Fruit fly (Drosophila melanogaster) whole organism, prepupa: ENCODE measurements around the gene DAAM.
A peak's percentile ranks its signal among the peaks of the same experiment; 100 is the strongest.

Experiments
- Blimp-1 ChIP-seq: fragments of 200-800 bp; sonication (Bioruptor generic); optimal IDR thresholded peaks from 3 replicates; lab custom pipeline; 2017; ENCODE audit warnings: missing biosample characterization, missing genetic modification characterization, mild to moderate bottlenecking, moderate library complexity, missing genetic modification reagents
- CG10669 ChIP-seq: fragments of 200-800 bp; sonication (Bioruptor generic); optimal IDR thresholded peaks from 3 replicates; lab custom pipeline; 2018; ENCODE audit warnings: missing biosample characterization, mild to moderate bottlenecking, missing genetic modification characterization, moderate library complexity
- CG11294 ChIP-seq: fragments of 200-800 bp; sonication (Bioruptor generic); IDR thresholded peaks from 2 replicates; pipeline ENCODE4 v1.3.6; 2022; ENCODE audit warnings: missing biosample characterization, missing genetic modification characterization
- CG11762 ChIP-seq: fragments of 200-800 bp; sonication (Bioruptor generic); optimal IDR thresholded peaks from 3 replicates; lab custom pipeline; 2016; ENCODE audit warnings: missing biosample characterization, missing genetic modification characterization; ENCODE audit not compliant: insufficient read depth
- CG11902 ChIP-seq: fragments of 200-800 bp; sonication (Bioruptor generic); optimal IDR thresholded peaks from 3 replicates; lab custom pipeline; 2016; ENCODE audit warnings: missing biosample characterization, missing genetic modification characterization
- CG1621 ChIP-seq: fragments of 200-800 bp; sonication (Bioruptor generic); optimal IDR thresholded peaks from 3 replicates; lab custom pipeline; 2018; ENCODE audit warnings: missing biosample characterization, mild to moderate bottlenecking, missing genetic modification characterization
- CG16779 ChIP-seq: fragments of 200-800 bp; sonication (Bioruptor generic); optimal IDR thresholded peaks from 3 replicates; lab custom pipeline; 2017; ENCODE audit warnings: missing biosample characterization, mild to moderate bottlenecking, missing genetic modification characterization
- CG3032 ChIP-seq: fragments of 200-800 bp; optimal IDR thresholded peaks from 2 replicates; lab custom pipeline; 2019; ENCODE audit warnings: missing biosample characterization, mild to moderate bottlenecking, missing genetic modification characterization, moderate library complexity
- CG31627 ChIP-seq: fragments of 200-800 bp; sonication (Bioruptor generic); optimal IDR thresholded peaks from 3 replicates; lab custom pipeline; 2016; ENCODE audit warnings: missing biosample characterization, missing genetic modification characterization
- CG32006 ChIP-seq: fragments of 200-800 bp; sonication (Bioruptor generic); optimal IDR thresholded peaks from 3 replicates; lab custom pipeline; 2017; ENCODE audit warnings: missing biosample characterization, mild to moderate bottlenecking, missing genetic modification characterization
- CG3919 ChIP-seq: fragments of 200-800 bp; sonication (Bioruptor generic); optimal IDR thresholded peaks from 3 replicates; lab custom pipeline; 2016; ENCODE audit warnings: missing biosample characterization, missing genetic modification characterization
- CG4318 ChIP-seq: fragments of 200-800 bp; sonication (Bioruptor generic); optimal IDR thresholded peaks from 3 replicates; lab custom pipeline; 2017; ENCODE audit warnings: missing biosample characterization, mild to moderate bottlenecking, missing genetic modification characterization
- CG6276 ChIP-seq: fragments of 200-800 bp; sonication (Bioruptor generic); optimal IDR thresholded peaks from 2 replicates; lab custom pipeline; 2017; ENCODE audit warnings: missing biosample characterization, mild to moderate bottlenecking, missing genetic modification characterization
- CG6792 ChIP-seq: fragments of 200-800 bp; sonication (Bioruptor generic); optimal IDR thresholded peaks from 3 replicates; lab custom pipeline; 2016; ENCODE audit warnings: missing biosample characterization, missing genetic modification characterization
- CG6808 ChIP-seq: fragments of 200-800 bp; sonication (Bioruptor generic); optimal IDR thresholded peaks from 3 replicates; lab custom pipeline; 2017; ENCODE audit warnings: missing biosample characterization, missing genetic modification characterization, mild to moderate bottlenecking, moderate library complexity, missing genetic modification reagents
- CG6854 ChIP-seq: fragments of 200-800 bp; sonication (Bioruptor generic); optimal IDR thresholded peaks from 2 replicates; lab custom pipeline; 2017; ENCODE audit warnings: missing biosample characterization, mild to moderate bottlenecking, missing genetic modification characterization
- CG7368 ChIP-seq: fragments of 200-800 bp; sonication (Bioruptor generic); optimal IDR thresholded peaks from 3 replicates; lab custom pipeline; 2016; ENCODE audit warnings: missing biosample characterization, missing genetic modification characterization
- CG8119 ChIP-seq: fragments of 200-800 bp; sonication (Bioruptor generic); IDR thresholded peaks from 3 replicates; pipeline ENCODE4 v1.3.6; 2022; ENCODE audit warnings: missing biosample characterization, missing genetic modification characterization
- CG8632 ChIP-seq: fragments of 200-800 bp; sonication (Bioruptor generic); optimal IDR thresholded peaks from 3 replicates; lab custom pipeline; 2016; ENCODE audit warnings: missing biosample characterization, missing genetic modification characterization
- CG9139 ChIP-seq: fragments of 200-800 bp; sonication (Bioruptor generic); optimal IDR thresholded peaks from 3 replicates; lab custom pipeline; 2017; ENCODE audit warnings: missing biosample characterization, mild to moderate bottlenecking, missing genetic modification characterization
- Eip75B ChIP-seq: fragments of 200-800 bp; sonication (Bioruptor generic); optimal IDR thresholded peaks from 3 replicates; lab custom pipeline; 2016; ENCODE audit warnings: missing biosample characterization, missing genetic modification characterization
- Eip78C ChIP-seq: fragments of 200-800 bp; sonication (Bioruptor generic); peaks from one replicate; lab custom pipeline; 2016; ENCODE audit warnings: missing biosample characterization, missing genetic modification characterization
- Ets21C ChIP-seq: fragments of 200-800 bp; sonication (Bioruptor generic); optimal IDR thresholded peaks from 3 replicates; lab custom pipeline; 2016; ENCODE audit warnings: missing biosample characterization, missing genetic modification characterization
- Ets96B ChIP-seq: fragments of 200-800 bp; optimal IDR thresholded peaks from 2 replicates; lab custom pipeline; 2019; ENCODE audit warnings: missing biosample characterization, mild to moderate bottlenecking, missing genetic modification characterization, moderate library complexity
- Gug ChIP-seq: fragments of 200-800 bp; sonication (Bioruptor generic); IDR thresholded peaks from 2 replicates; pipeline ENCODE4 v1.3.6; 2022; ENCODE audit warnings: missing biosample characterization, missing genetic modification characterization
- Hr38 ChIP-seq: sonication (Bioruptor generic); optimal IDR thresholded peaks from 2 replicates; lab custom pipeline; 2016; ENCODE audit warnings: missing biosample characterization, missing genetic modification characterization
- Hr4 ChIP-seq: fragments of 200-800 bp; sonication (Bioruptor generic); optimal IDR thresholded peaks from 3 replicates; lab custom pipeline; 2016; ENCODE audit warnings: missing biosample characterization, missing genetic modification characterization
- Lpt ChIP-seq: fragments of 200-800 bp; sonication (Bioruptor generic); optimal IDR thresholded peaks from 3 replicates; lab custom pipeline; 2016; ENCODE audit warnings: missing biosample characterization, missing genetic modification characterization
- Met ChIP-seq: fragments of 200-800 bp; sonication (Bioruptor generic); optimal IDR thresholded peaks from 3 replicates; lab custom pipeline; 2016; ENCODE audit warnings: missing biosample characterization, missing genetic modification characterization
- Sox102F ChIP-seq: fragments of 200-800 bp; sonication (Bioruptor generic); optimal IDR thresholded peaks from 2 replicates; lab custom pipeline; 2016; ENCODE audit warnings: missing biosample characterization, mild to moderate bottlenecking, missing genetic modification characterization
- Sox14 ChIP-seq: fragments of 200-800 bp; sonication (Bioruptor generic); optimal IDR thresholded peaks from 3 replicates; lab custom pipeline; 2016; ENCODE audit warnings: missing biosample characterization, missing genetic modification characterization
- Sox15 ChIP-seq: fragments of 200-800 bp; sonication (Bioruptor generic); optimal IDR thresholded peaks from 3 replicates; lab custom pipeline; 2016; ENCODE audit warnings: missing biosample characterization, missing genetic modification characterization
- achi ChIP-seq: fragments of 200-800 bp; sonication (Bioruptor generic); optimal IDR thresholded peaks from 3 replicates; lab custom pipeline; 2016; ENCODE audit warnings: missing biosample characterization, missing genetic modification characterization
- dac ChIP-seq: fragments of 200-800 bp; sonication (Bioruptor generic); optimal IDR thresholded peaks from 2 replicates; lab custom pipeline; 2017; ENCODE audit warnings: missing biosample characterization, mild to moderate bottlenecking, missing genetic modification characterization
- dsx ChIP-seq: fragments of 200-800 bp; optimal IDR thresholded peaks from 3 replicates; lab custom pipeline; 2019; ENCODE audit warnings: missing biosample characterization, mild to moderate bottlenecking, missing genetic modification characterization, moderate library complexity; ENCODE audit not compliant: poor library complexity, severe bottlenecking
- eg ChIP-seq: fragments of 200-800 bp; sonication (Bioruptor generic); IDR thresholded peaks from 3 replicates; pipeline ENCODE4 v1.3.6; 2022; ENCODE audit warnings: missing biosample characterization, missing genetic modification characterization
- esn ChIP-seq: fragments of 200-800 bp; sonication (Bioruptor generic); optimal IDR thresholded peaks from 2 replicates; lab custom pipeline; 2016; ENCODE audit warnings: missing biosample characterization, mild to moderate bottlenecking, missing genetic modification characterization, moderate library complexity
- fkh ChIP-seq: fragments of 200-800 bp; sonication (Bioruptor generic); optimal IDR thresholded peaks from 3 replicates; lab custom pipeline; 2017; ENCODE audit warnings: missing biosample characterization, mild to moderate bottlenecking, missing genetic modification characterization, moderate library complexity
- lz ChIP-seq: fragments of 200-800 bp; sonication (Bioruptor generic); optimal IDR thresholded peaks from 3 replicates; lab custom pipeline; 2016; ENCODE audit warnings: missing biosample characterization, missing genetic modification characterization
- net ChIP-seq: fragments of 200-800 bp; sonication (Bioruptor generic); optimal IDR thresholded peaks from 3 replicates; lab custom pipeline; 2016; ENCODE audit warnings: missing biosample characterization, missing genetic modification characterization
- pdm3 ChIP-seq: fragments of 200-800 bp; sonication (Bioruptor generic); optimal IDR thresholded peaks from 3 replicates; lab custom pipeline; 2016; ENCODE audit warnings: missing biosample characterization, missing genetic modification characterization
- salr ChIP-seq, 2 experiments: fragments of 200-800 bp; sonication (Bioruptor generic); optimal IDR thresholded peaks; 3 replicates each; lab custom pipeline; 2016 to 2018; ENCODE audit warnings: missing biosample characterization in 2 of 2, missing genetic modification characterization in 2 of 2, mild to moderate bottlenecking in 1 of 2
- spab ChIP-seq: fragments of 200-800 bp; sonication (Bioruptor generic); optimal IDR thresholded peaks from 2 replicates; lab custom pipeline; 2017; ENCODE audit warnings: missing biosample characterization, mild to moderate bottlenecking, missing genetic modification characterization, missing genetic modification reagents
- ss ChIP-seq, 2 experiments: fragments of 200-800 bp; sonication (Bioruptor generic); optimal IDR thresholded peaks; 2 replicates in 1 of 2; 3 replicates in 1 of 2; lab custom pipeline; 2017 to 2018; ENCODE audit warnings: mild to moderate bottlenecking in 2 of 2, missing biosample characterization in 2 of 2, missing genetic modification characterization in 2 of 2, moderate library complexity in 1 of 2
- vri ChIP-seq: fragments of 200-800 bp; sonication (Bioruptor generic); optimal IDR thresholded peaks from 3 replicates; lab custom pipeline; 2016; ENCODE audit warnings: missing biosample characterization, mild to moderate bottlenecking, missing genetic modification characterization

The DAAM gene

DNA sequence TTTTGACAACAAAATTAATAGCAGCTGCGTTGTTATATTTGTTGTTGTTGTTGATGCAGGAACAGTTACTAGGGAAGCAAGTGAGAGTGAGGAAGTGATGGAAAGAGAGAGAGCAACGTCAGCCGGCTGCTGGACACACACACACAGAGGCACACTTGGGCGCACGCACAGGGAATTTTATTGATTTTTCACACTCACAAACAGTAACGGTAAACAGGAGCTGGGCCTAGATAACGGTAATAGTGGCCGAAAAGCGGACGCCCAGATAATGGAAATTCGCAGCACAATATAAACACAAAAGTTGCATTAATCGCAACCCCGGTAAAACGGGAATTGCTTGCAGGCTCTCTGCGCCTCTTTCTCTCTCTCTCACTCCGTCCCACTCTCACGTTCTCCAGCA, 498 bp downstream of the DAAM start:
- no peak for TF ChIP-seq Sox102F
- no peak for TF ChIP-seq Ets96B (tag; lab: Kevin White, UChicago)
- TF ChIP-seq CG3919 (GFP tag; lab: Kevin White, UChicago), result no peak
- no peak for TF ChIP-seq ss (GFP tag; optimal IDR thresholded peaks at IDR 0.05; lab: Kevin White, UChicago)
- no peak for TF ChIP-seq CG10669 (GFP tag; lab: Kevin White, UChicago)
- no peak for TF ChIP-seq CG1621 (tag; lab: Kevin White, UChicago)
- no peak for TF ChIP-seq dac (GFP tag; lab: Kevin White, UChicago)
- no peak for TF ChIP-seq CG6808 (GFP tag; lab: Kevin White, UChicago)
- TF ChIP-seq CG8119 (GFP tag; lab: Robert Waterston, UW), result no peak
- TF ChIP-seq, all 60 proteins: peak for 0

DNA sequence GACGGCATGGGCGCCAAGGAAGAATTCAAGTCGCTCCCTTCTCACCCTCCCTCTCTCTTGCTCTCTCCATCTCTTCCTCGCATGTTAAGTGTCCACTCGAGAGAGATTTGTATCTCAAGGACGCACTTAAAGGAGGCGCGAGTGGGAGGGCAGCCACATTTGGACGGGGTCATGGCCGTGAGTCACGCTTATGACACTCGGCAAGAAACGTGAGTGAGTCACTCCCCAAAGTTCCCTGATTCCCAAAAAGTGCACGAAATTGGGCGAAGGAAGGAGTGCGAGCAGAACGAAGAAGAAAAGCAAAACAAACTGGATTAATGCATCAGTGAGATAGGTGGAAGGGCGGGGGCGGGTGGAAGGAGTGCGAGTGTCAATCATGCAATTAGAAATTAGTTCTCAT, 1.1 kb downstream of the DAAM start:
- no peak for TF ChIP-seq Sox102F

DNA sequence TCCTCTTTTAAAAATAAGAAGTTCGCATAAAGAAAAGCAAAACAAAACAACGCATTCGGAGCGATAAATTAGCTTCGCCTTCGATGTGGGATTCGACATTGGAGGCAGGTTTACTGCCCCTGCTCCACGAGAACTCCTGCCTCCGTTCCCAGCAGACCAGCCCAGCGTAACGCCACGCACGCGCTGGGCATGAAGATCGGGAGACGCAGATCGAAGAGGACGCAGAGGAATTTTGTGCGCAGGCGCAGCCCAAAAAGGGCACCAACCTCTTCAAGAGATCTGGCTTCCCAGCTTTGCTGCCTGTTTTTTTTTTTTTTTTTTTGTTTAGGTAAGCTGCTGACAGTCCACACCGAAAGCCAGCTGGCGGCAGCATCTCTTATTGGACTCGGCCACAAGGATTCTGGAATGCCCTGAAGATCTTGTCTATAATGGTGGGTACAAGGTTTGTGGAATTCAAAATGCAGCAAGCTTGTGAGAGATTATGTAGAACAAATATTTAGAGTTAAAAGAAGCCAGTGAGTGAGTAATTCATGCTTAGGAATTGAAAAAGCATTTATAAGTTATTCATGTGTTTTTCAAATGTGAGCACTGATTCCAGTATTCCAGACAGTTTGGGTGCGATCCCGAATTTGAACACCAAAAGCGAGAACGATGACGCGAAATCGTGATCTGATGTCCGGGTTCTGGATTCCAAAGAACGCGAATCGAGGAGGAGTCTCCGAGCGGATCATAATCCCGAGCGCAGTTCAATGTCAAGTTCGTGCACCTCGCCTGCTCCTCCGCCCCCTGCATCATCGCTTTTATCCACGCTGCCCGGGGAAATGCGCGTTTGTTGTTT, 1.8 kb downstream of the DAAM start:
- TF ChIP-seq achi (GFP tag; lab: Kevin White, UChicago) (no peak), CG8632 (no peak), Lpt (GFP tag; lab: Kevin White, UChicago) (no peak), net (GFP tag; lab: Kevin White, UChicago) (no peak), ss (GFP tag; optimal IDR thresholded peaks at IDR 0.05; lab: Kevin White, UChicago) (peak in 1 of 2 experiments; percentile 1), CG31627 (GFP tag; lab: Kevin White, UChicago) (peak; percentile 64), Eip78C (peak; percentile 70), Eip75B (GFP tag; lab: Kevin White, UChicago) (peak; percentile 38), CG11902 (GFP tag; lab: Kevin White, UChicago) (no peak), dsx (no peak), CG1621 (tag; lab: Kevin White, UChicago) (no peak), fkh (GFP tag; lab: Kevin White, UChicago) (no peak), lz (peak; percentile 71), CG3919 (GFP tag; lab: Kevin White, UChicago) (peak; percentile 14), CG3032 (tag; lab: Kevin White, UChicago) (no peak), Gug (no peak), spab (GFP tag; lab: Kevin White, UChicago) (no peak), pdm3 (GFP tag; lab: Kevin White, UChicago) (no peak), CG7368 (no peak), salr (GFP tag; optimal IDR thresholded peaks at IDR 0.05; lab: Kevin White, UChicago) (no peak), CG6276 (GFP tag; lab: Kevin White, UChicago) (no peak), Hr38 (GFP tag; lab: Kevin White, UChicago) (no peak), CG16779 (no peak), esn (GFP tag; lab: Kevin White, UChicago) (peak; percentile 67), Hr4 (no peak), CG9139 (GFP tag; lab: Kevin White, UChicago) (no peak), dac (GFP tag; lab: Kevin White, UChicago) (no peak), CG6854 (peak; percentile 81), CG4318 (GFP tag; lab: Kevin White, UChicago) (no peak), Sox14 (GFP tag; lab: Kevin White, UChicago) (no peak), Met (GFP tag; lab: Kevin White, UChicago) (peak; percentile 70), CG32006 (GFP tag; lab: Kevin White, UChicago) (no peak), Sox102F (peak; percentile 61), CG6792 (GFP tag; lab: Kevin White, UChicago) (peak; percentile 35), CG10669 (GFP tag; lab: Kevin White, UChicago) (no peak), vri (GFP tag; lab: Kevin White, UChicago) (peak; percentile 49), CG11294 (no peak), eg (GFP tag; lab: Robert Waterston, UW) (no peak), Ets21C (GFP tag; lab: Kevin White, UChicago) (peak; percentile 49), CG11762 (no peak), Sox15 (GFP tag; lab: Kevin White, UChicago) (no peak), CG6808 (GFP tag; lab: Kevin White, UChicago) (no peak), Blimp-1 (no peak)
